Worm (Caenorhabditis elegans) whole organism, early embryonic: Measurements from ENCODE around the gene Y54G11A.1.
"Not testable (repeated sequence)": the region's sequence is repeated elsewhere in the genome, so short reads cannot be mapped to it uniquely, and the experiment has no call there.

Experiments used
- B0310.2 ChIP-seq: sonication (generic microtip); optimal IDR thresholded peaks from 2 replicates; lab custom pipeline; 2016; ENCODE audit warnings: mild to moderate bottlenecking, missing genetic modification characterization, missing compliant biosample characterization
- F13C5.2 ChIP-seq: sonication (generic microtip); optimal IDR thresholded peaks from 2 replicates; lab custom pipeline; 2017; ENCODE audit warnings: mild to moderate bottlenecking, missing genetic modification characterization, inconsistent platforms, missing compliant biosample characterization
- aly-1 ChIP-seq: sonication (generic microtip); optimal IDR thresholded peaks from 2 replicates; lab custom pipeline; 2016; ENCODE audit warnings: missing genetic modification characterization, missing compliant biosample characterization
- ama-1 ChIP-seq: fragments of 150-350 bp; optimal IDR thresholded peaks from 2 replicates; lab custom pipeline; 2014
- ceh-13 ChIP-seq: fragments of 200-800 bp; sonication (Bioruptor generic); optimal IDR thresholded peaks from 2 replicates; lab custom pipeline; 2018; ENCODE audit warnings: mild to moderate bottlenecking, missing genetic modification characterization, missing compliant biosample characterization
- ceh-36 ChIP-seq: sonication (generic microtip); optimal IDR thresholded peaks from 2 replicates; lab custom pipeline; 2016; ENCODE audit warnings: missing genetic modification characterization, inconsistent platforms, missing compliant biosample characterization
- flt-1 ChIP-seq: fragments of 200-800 bp; sonication (Bioruptor generic); IDR thresholded peaks from 2 replicates; pipeline ENCODE4 v1.3.6; 2022; ENCODE audit warnings: missing genetic modification characterization, missing compliant biosample characterization
- hmbx-1 ChIP-seq: sonication (generic microtip); optimal IDR thresholded peaks from 2 replicates; lab custom pipeline; 2016; ENCODE audit warnings: mild to moderate bottlenecking, missing genetic modification characterization, missing compliant biosample characterization
- hmg-4 ChIP-seq: fragments of 200-800 bp; sonication (Bioruptor generic); optimal IDR thresholded peaks from 2 replicates; lab custom pipeline; 2018; ENCODE audit warnings: mild to moderate bottlenecking, missing genetic modification characterization, missing compliant biosample characterization
- hnd-1 ChIP-seq: sonication (generic microtip); optimal IDR thresholded peaks from 2 replicates; lab custom pipeline; 2016; ENCODE audit warnings: missing genetic modification characterization, missing compliant biosample characterization
- pes-1 ChIP-seq: fragments of 200-800 bp; sonication (Bioruptor generic); IDR thresholded peaks from 2 replicates; pipeline ENCODE4 v1.3.6; 2022; ENCODE audit warnings: missing genetic modification reagents, missing genetic modification characterization, missing compliant biosample characterization
- tra-4 ChIP-seq: sonication (generic microtip); optimal IDR thresholded peaks from 2 replicates; lab custom pipeline; 2017; ENCODE audit warnings: missing genetic modification characterization, missing compliant biosample characterization

DNA sequence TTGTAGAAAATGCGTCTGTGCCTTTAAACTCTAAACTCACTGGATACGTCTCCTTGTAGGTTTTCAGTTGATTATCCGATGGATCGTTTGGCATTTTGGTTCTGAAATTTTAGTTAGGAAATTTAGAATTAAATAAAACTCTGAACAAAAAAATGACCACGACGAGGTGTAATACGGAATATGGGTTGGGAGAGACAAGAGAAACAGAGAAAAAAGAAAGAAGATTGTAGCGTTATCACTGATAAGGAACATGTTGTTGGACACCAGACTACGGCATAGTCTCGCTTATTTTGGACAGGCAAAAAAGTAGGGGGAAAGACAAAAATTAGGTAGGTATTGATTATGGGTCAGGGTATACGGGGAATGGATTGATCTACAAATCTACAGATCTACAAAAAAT lies 37.2 kb upstream of the Y54G11A.1 start, which contains the start of gene ctl-1:
- TF ChIP-seq hnd-1 (tag; lab: Kevin White, UChicago); B0310.2 (tag; lab: Kevin White, UChicago); ama-1 (lab: Kevin White, UChicago); hmg-4; F13C5.2 (tag; lab: Kevin White, UChicago); aly-1 (tag; lab: Kevin White, UChicago); ceh-36 (tag; lab: Kevin White, UChicago); pes-1; tra-4 (tag; lab: Kevin White, UChicago); hmbx-1 (tag; lab: Kevin White, UChicago); flt-1 (GFP tag; lab: Robert Waterston, UW); ceh-13: not testable (repeated sequence)
